Worm (Caenorhabditis elegans) whole organism, late embryonic: ENCODE data around the gene egli-1.

Experiments used
- C08G9.2 ChIP-seq: sonication (generic microtip); optimal IDR thresholded peaks from 2 replicates; lab custom pipeline; 2016; ENCODE audit warnings: mild to moderate bottlenecking, missing genetic modification characterization, moderate library complexity, missing compliant biosample characterization
- C38D4.7 ChIP-seq: fragments of 200-800 bp; sonication (Bioruptor generic); optimal IDR thresholded peaks from 2 replicates; lab custom pipeline; 2018; ENCODE audit warnings: mild to moderate bottlenecking, missing genetic modification characterization, moderate library complexity, missing compliant biosample characterization
- F13H6.1 ChIP-seq: sonication (generic microtip); optimal IDR thresholded peaks from 2 replicates; lab custom pipeline; 2016; ENCODE audit warnings: missing genetic modification characterization, missing compliant biosample characterization
- T23F11.4 ChIP-seq: fragments of 200-800 bp; sonication (Bioruptor generic); optimal IDR thresholded peaks from 2 replicates; lab custom pipeline; 2018; ENCODE audit warnings: mild to moderate bottlenecking, missing genetic modification characterization, missing compliant biosample characterization
- Y22D7AL.16 ChIP-seq: sonication (generic microtip); optimal IDR thresholded peaks from 2 replicates; lab custom pipeline; 2016; ENCODE audit warnings: missing genetic modification characterization, missing compliant biosample characterization
- ahr-1 ChIP-seq: sonication (generic microtip); optimal IDR thresholded peaks from 2 replicates; lab custom pipeline; 2016; ENCODE audit warnings: missing genetic modification characterization, missing compliant biosample characterization
- ama-1 ChIP-seq: fragments of 150-350 bp; optimal IDR thresholded peaks from 2 replicates; lab custom pipeline; 2014
- ceh-14 ChIP-seq: sonication (generic microtip); optimal IDR thresholded peaks from 2 replicates; lab custom pipeline; 2016; ENCODE audit warnings: missing genotype, missing genetic modification characterization, missing compliant biosample characterization
- ceh-18 ChIP-seq: sonication (generic microtip); optimal IDR thresholded peaks from 2 replicates; lab custom pipeline; 2016; ENCODE audit warnings: missing genetic modification characterization, missing compliant biosample characterization
- ceh-22 ChIP-seq: sonication (generic microtip); optimal IDR thresholded peaks from 2 replicates; lab custom pipeline; 2017; ENCODE audit warnings: missing biosample characterization, missing genetic modification characterization
- ceh-24 ChIP-seq: sonication (generic microtip); optimal IDR thresholded peaks from 2 replicates; lab custom pipeline; 2016; ENCODE audit warnings: mild to moderate bottlenecking, missing genetic modification characterization, missing compliant biosample characterization
- ceh-31 ChIP-seq: sonication (generic microtip); optimal IDR thresholded peaks from 2 replicates; lab custom pipeline; 2016; ENCODE audit warnings: missing genetic modification characterization, missing compliant biosample characterization
- ceh-34 ChIP-seq: sonication (generic microtip); optimal IDR thresholded peaks from 2 replicates; lab custom pipeline; 2016; ENCODE audit warnings: mild to moderate bottlenecking, missing genetic modification characterization, missing compliant biosample characterization
- ceh-6 ChIP-seq: fragments of 200-800 bp; sonication (Bioruptor generic); optimal IDR thresholded peaks from 2 replicates; lab custom pipeline; 2018; ENCODE audit warnings: mild to moderate bottlenecking, missing genetic modification characterization, missing compliant biosample characterization
- dve-1 ChIP-seq: sonication (generic microtip); optimal IDR thresholded peaks from 2 replicates; lab custom pipeline; 2017; ENCODE audit warnings: antibody characterized with exemption, mild to moderate bottlenecking, missing genetic modification characterization, missing compliant biosample characterization
- elt-2 ChIP-seq: sonication (generic microtip); optimal IDR thresholded peaks from 2 replicates; lab custom pipeline; 2016; ENCODE audit warnings: missing genetic modification reagents, missing genetic modification characterization, missing compliant biosample characterization
- ets-4 ChIP-seq: sonication (generic microtip); optimal IDR thresholded peaks from 2 replicates; lab custom pipeline; 2016; ENCODE audit warnings: missing genetic modification characterization, missing compliant biosample characterization
- eyg-1 ChIP-seq: sonication (generic microtip); optimal IDR thresholded peaks from 2 replicates; lab custom pipeline; 2016; ENCODE audit warnings: missing genotype, missing genetic modification characterization, missing compliant biosample characterization
- fax-1 ChIP-seq: sonication (generic microtip); optimal IDR thresholded peaks from 2 replicates; lab custom pipeline; 2016; ENCODE audit warnings: missing genotype, missing genetic modification characterization, missing compliant biosample characterization
- gmeb-2 ChIP-seq: sonication (generic microtip); optimal IDR thresholded peaks from 2 replicates; lab custom pipeline; 2016; ENCODE audit warnings: missing genetic modification characterization, inconsistent platforms, missing compliant biosample characterization
- hlh-13 ChIP-seq: fragments of 200-800 bp; sonication (Bioruptor generic); optimal IDR thresholded peaks from 2 replicates; lab custom pipeline; 2018; ENCODE audit warnings: mild to moderate bottlenecking, missing genetic modification characterization, missing compliant biosample characterization
- hlh-30 ChIP-seq: sonication (generic microtip); optimal IDR thresholded peaks from 2 replicates; lab custom pipeline; 2017; ENCODE audit warnings: antibody characterized with exemption, missing genetic modification characterization, missing compliant biosample characterization; ENCODE audit not compliant: insufficient read depth
- lin-11 ChIP-seq: fragments of 200-800 bp; sonication (Bioruptor generic); optimal IDR thresholded peaks from 2 replicates; lab custom pipeline; 2018; ENCODE audit warnings: mild to moderate bottlenecking, missing genetic modification characterization, missing compliant biosample characterization
- mec-3 ChIP-seq: sonication (generic microtip); optimal IDR thresholded peaks from 2 replicates; lab custom pipeline; 2016; ENCODE audit warnings: borderline replicate concordance, missing genetic modification characterization, missing compliant biosample characterization
- nfya-1 ChIP-seq: sonication (generic microtip); optimal IDR thresholded peaks from 2 replicates; lab custom pipeline; 2017; ENCODE audit warnings: missing genetic modification characterization, mild to moderate bottlenecking, missing compliant biosample characterization, antibody characterized with exemption, moderate library complexity
- npax-4 ChIP-seq: sonication (generic microtip); optimal IDR thresholded peaks from 2 replicates; lab custom pipeline; 2016; ENCODE audit warnings: missing genetic modification characterization, missing compliant biosample characterization
- odd-2 ChIP-seq: sonication (generic microtip); optimal IDR thresholded peaks from 2 replicates; lab custom pipeline; 2017; ENCODE audit warnings: antibody characterized with exemption, mild to moderate bottlenecking, missing genetic modification characterization, missing compliant biosample characterization
- pag-3 ChIP-seq: sonication (generic microtip); optimal IDR thresholded peaks from 2 replicates; lab custom pipeline; 2016; ENCODE audit warnings: missing compliant biosample characterization, missing genetic modification characterization, borderline replicate concordance
- pha-2 ChIP-seq: sonication (generic microtip); optimal IDR thresholded peaks from 2 replicates; lab custom pipeline; 2017; ENCODE audit warnings: mild to moderate bottlenecking, missing genetic modification characterization, missing compliant biosample characterization
- pqm-1 ChIP-seq: sonication (generic microtip); optimal IDR thresholded peaks from 2 replicates; lab custom pipeline; 2016; ENCODE audit warnings: missing genetic modification characterization, missing compliant biosample characterization
- pros-1 ChIP-seq: fragments of 150-350 bp; optimal IDR thresholded peaks from 2 replicates; lab custom pipeline; 2014; ENCODE audit warnings: missing biosample characterization, missing genetic modification reagents, missing genetic modification characterization
- ref-2 ChIP-seq: sonication (generic microtip); optimal IDR thresholded peaks from 2 replicates; lab custom pipeline; 2016; ENCODE audit warnings: missing genetic modification characterization, missing compliant biosample characterization
- rnt-1 ChIP-seq: sonication (generic microtip); optimal IDR thresholded peaks from 2 replicates; lab custom pipeline; 2016; ENCODE audit warnings: missing genetic modification characterization, missing compliant biosample characterization
- sox-4 ChIP-seq: sonication (generic microtip); optimal IDR thresholded peaks from 2 replicates; lab custom pipeline; 2017; ENCODE audit warnings: mild to moderate bottlenecking, missing genetic modification characterization, inconsistent platforms, missing compliant biosample characterization
- syd-9 ChIP-seq: sonication (generic microtip); optimal IDR thresholded peaks from 2 replicates; lab custom pipeline; 2016; ENCODE audit warnings: mild to moderate bottlenecking, missing genetic modification characterization, moderate library complexity, missing compliant biosample characterization
- tbx-2 ChIP-seq: sonication (generic microtip); optimal IDR thresholded peaks from 2 replicates; lab custom pipeline; 2016; ENCODE audit warnings: missing genetic modification characterization, missing compliant biosample characterization
- tbx-7 ChIP-seq: sonication (generic microtip); optimal IDR thresholded peaks from 2 replicates; lab custom pipeline; 2016; ENCODE audit warnings: missing genotype, missing genetic modification characterization, missing compliant biosample characterization
- unc-3 ChIP-seq, 2 experiments: fragments of 200-800 bp in 1 of 2; sonication (Bioruptor generic) in 1 of 2; sonication (generic microtip) in 1 of 2; conservative IDR thresholded peaks in 1 of 2; optimal IDR thresholded peaks in 1 of 2; 2 replicates each; pipeline versions ENCODE4 v1.3.6 to Lab custom; 2016 to 2022; ENCODE audit warnings: missing compliant biosample characterization in 2 of 2, missing genetic modification characterization in 2 of 2, missing genetic modification reagents in 1 of 2
- unc-42 ChIP-seq: sonication (generic microtip); optimal IDR thresholded peaks from 2 replicates; lab custom pipeline; 2016; ENCODE audit warnings: missing genotype, missing genetic modification characterization, missing compliant biosample characterization
- unc-86 ChIP-seq: sonication (generic microtip); optimal IDR thresholded peaks from 2 replicates; lab custom pipeline; 2016; ENCODE audit warnings: missing genetic modification characterization, missing compliant biosample characterization
- zip-5 ChIP-seq: sonication (generic microtip); optimal IDR thresholded peaks from 2 replicates; lab custom pipeline; 2016; ENCODE audit warnings: missing genetic modification characterization, missing compliant biosample characterization
- ztf-16 ChIP-seq: sonication (generic microtip); optimal IDR thresholded peaks from 2 replicates; lab custom pipeline; 2017; ENCODE audit warnings: missing genetic modification characterization, missing compliant biosample characterization

Gene egli-1

DNA sequence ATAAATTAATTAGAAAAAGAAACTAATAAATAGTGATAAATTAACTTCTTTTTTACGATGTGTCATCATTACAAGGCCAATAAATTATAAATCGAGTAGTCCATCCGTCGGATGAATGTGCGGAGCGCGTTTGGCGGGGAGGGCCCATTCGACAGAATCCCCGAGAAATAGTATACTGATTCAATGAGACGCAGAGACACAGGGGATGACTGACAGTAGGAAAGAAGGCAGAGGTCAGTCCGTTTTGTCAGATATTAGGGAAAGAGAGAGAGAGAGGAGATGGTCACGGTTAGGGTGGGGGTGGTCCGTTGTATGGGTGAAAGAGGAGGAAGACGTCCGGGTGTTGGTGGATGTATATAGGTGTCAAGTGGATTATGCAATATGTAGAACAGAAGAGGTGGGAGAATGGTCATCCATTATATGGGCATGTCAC lies 15.1 kb upstream of the egli-1 start (continued):
- TF ChIP-seq unc-3 (GFP tag; conservative IDR thresholded peaks at IDR 0.05; lab: Robert Waterston, UW): no peak
- no peak for TF ChIP-seq unc-3 (tag; optimal IDR thresholded peaks at IDR 0.05; lab: Kevin White, UChicago)
- no peak for TF ChIP-seq mec-3
- no peak for TF ChIP-seq ets-4 (tag; lab: Kevin White, UChicago)
- TF ChIP-seq ceh-34 (tag; lab: Kevin White, UChicago): peak; percentile 33
- TF ChIP-seq, all 69 proteins: peak for 15

DNA sequence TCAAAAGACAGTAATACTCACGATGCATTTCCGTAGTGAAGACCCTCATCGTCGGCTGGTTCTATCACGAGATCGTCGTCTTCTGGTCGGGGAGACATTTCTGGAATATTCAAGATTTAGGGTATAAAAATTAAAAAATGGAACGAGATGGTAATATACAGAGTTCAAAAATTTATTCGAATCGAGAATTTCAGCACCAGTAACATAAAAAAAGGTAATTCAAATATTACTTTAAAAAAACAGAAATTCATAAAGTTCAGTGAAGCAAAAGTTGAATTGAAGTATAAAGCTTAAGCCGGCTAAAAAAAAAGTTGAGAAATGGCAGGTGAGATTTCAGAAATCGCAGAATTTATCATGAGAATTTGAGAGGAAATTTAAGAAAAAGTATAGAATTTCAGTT lies 13.6 kb upstream of the egli-1 start, which contains the start of gene cam-1:
cam-1 (minus strand) TSS at position 101 of the 400 bp plus-strand sequence.
- TF ChIP-seq ets-4 (tag; lab: Kevin White, UChicago): no peak
- no peak for TF ChIP-seq unc-3 (GFP tag; conservative IDR thresholded peaks at IDR 0.05; lab: Robert Waterston, UW)
- TF ChIP-seq unc-3 (tag; optimal IDR thresholded peaks at IDR 0.05; lab: Kevin White, UChicago): no peak
- no peak for TF ChIP-seq dve-1 (tag; lab: Kevin White, UChicago)
- TF ChIP-seq eyg-1 (tag; lab: Kevin White, UChicago): no peak
- TF ChIP-seq C08G9.2: no peak
- TF ChIP-seq tbx-2: no peak
- TF ChIP-seq ceh-24: no peak
- no peak for TF ChIP-seq pag-3 (tag; lab: Kevin White, UChicago)
- no peak for TF ChIP-seq ceh-6 (GFP tag; lab: Kevin White, UChicago)
- TF ChIP-seq C38D4.7 (GFP tag; lab: Kevin White, UChicago): no peak
- TF ChIP-seq ama-1: no peak
- no peak for TF ChIP-seq lin-11 (tag; lab: Kevin White, UChicago)
- TF ChIP-seq T23F11.4 (GFP tag; lab: Kevin White, UChicago): no peak
- no peak for TF ChIP-seq fax-1 (tag; lab: Kevin White, UChicago)
- no peak for TF ChIP-seq ceh-31 (tag; lab: Kevin White, UChicago)
- TF ChIP-seq unc-42 (tag; lab: Kevin White, UChicago): no peak
- TF ChIP-seq zip-5 (tag; lab: Kevin White, UChicago): no peak
- no peak for TF ChIP-seq pqm-1

DNA sequence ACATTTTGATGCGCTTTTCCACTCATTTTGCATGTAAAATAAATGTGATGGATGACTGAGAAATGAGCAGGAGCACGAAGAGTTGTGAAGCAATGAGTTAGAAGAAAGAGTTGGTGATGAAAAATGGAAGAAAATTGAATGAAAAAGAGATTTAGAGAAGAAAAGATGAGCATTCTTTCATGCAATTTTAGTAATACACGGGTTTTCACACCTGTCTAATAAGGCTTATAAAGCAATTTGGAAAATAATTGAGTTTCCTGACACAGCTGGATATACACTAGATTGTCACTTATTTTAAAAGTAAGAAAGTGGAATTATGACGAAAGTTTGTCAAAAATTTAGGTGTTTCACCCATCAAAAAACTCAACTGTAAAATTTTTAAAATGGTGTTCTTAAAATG lies 13.0 kb upstream of the egli-1 start:
- no peak for TF ChIP-seq T23F11.4 (GFP tag; lab: Kevin White, UChicago)
- TF ChIP-seq unc-42 (tag; lab: Kevin White, UChicago): peak; percentile 48

DNA sequence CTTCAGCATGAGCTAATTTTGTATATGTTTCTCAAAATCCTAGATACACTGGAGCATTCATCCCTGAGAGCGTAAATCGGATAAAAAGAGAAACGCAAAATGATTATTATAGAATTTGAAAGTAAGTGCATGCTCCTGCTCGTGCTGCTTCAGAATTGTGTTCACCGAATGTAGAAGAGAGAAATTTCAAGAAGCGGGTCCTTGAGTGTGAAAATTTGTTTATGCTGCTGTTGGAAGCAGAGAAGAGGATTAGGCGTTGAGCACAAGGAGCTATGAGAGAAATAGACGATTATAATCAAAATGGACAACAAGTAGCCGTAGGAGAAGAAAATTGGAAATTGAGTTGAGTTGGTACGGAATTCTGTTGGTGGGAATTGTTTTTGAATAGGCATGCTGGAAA lies 12.1 kb upstream of the egli-1 start:
- TF ChIP-seq pros-1: no peak
- TF ChIP-seq ahr-1 (tag; lab: Kevin White, UChicago): no peak
- no peak for TF ChIP-seq ceh-6 (GFP tag; lab: Kevin White, UChicago)
- TF ChIP-seq unc-42 (tag; lab: Kevin White, UChicago): peak; percentile 88

DNA sequence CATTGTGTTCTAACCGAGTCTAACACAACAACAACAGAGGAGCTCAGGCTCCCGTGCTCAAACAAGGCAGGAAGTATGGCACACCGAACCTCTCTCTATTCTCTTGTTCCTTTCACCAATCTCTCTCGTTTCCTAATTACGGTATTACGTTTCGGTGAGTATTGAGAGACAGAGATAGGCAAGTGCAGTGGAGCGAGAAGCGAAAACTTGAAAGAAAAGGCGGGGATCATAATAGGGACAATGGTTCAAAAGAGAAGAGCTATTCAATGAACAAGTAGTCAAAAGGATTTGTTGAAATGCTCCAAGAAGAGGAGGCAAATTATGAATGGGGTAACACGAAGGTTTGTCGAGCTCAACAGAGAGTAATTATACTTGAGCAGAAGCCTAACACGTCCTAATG lies 10.4 kb upstream of the egli-1 start:
- TF ChIP-seq ceh-22 (no peak), gmeb-2 (tag; lab: Kevin White, UChicago) (no peak), pha-2 (no peak), lin-11 (tag; lab: Kevin White, UChicago) (no peak), F13H6.1 (tag; lab: Kevin White, UChicago) (no peak), syd-9 (tag; lab: Kevin White, UChicago) (no peak), hlh-13 (GFP tag; lab: Kevin White, UChicago) (no peak), tbx-2 (no peak), unc-42 (tag; lab: Kevin White, UChicago) (no peak), sox-4 (tag; lab: Kevin White, UChicago) (no peak), unc-86 (tag; lab: Kevin White, UChicago) (no peak), tbx-7 (tag; lab: Kevin White, UChicago) (no peak), elt-2 (tag; lab: Kevin White, UChicago) (no peak), eyg-1 (tag; lab: Kevin White, UChicago) (no peak), ref-2 (tag; lab: Kevin White, UChicago) (peak; percentile 48), hlh-30 (no peak), ets-4 (tag; lab: Kevin White, UChicago) (no peak), ceh-18 (no peak), pqm-1 (no peak), ceh-34 (tag; lab: Kevin White, UChicago) (peak; percentile 67), ceh-24 (no peak), ztf-16 (no peak), ceh-14 (tag; lab: Kevin White, UChicago) (no peak), C38D4.7 (GFP tag; lab: Kevin White, UChicago) (no peak), npax-4 (tag; lab: Kevin White, UChicago) (no peak), mec-3 (no peak), Y22D7AL.16 (tag; lab: Kevin White, UChicago) (no peak), rnt-1 (no peak), nfya-1 (tag; lab: Kevin White, UChicago) (no peak), odd-2 (tag; lab: Kevin White, UChicago) (no peak)
